Worm (Caenorhabditis elegans) whole organism, late embryonic: ENCODE data around the gene tbx-38.

ENCODE experiments used
- C08G9.2 ChIP-seq: sonication (generic microtip); optimal IDR thresholded peaks from 2 replicates; lab custom pipeline; 2016; ENCODE audit warnings: mild to moderate bottlenecking, missing genetic modification characterization, moderate library complexity, missing compliant biosample characterization
- F13H6.1 ChIP-seq: sonication (generic microtip); optimal IDR thresholded peaks from 2 replicates; lab custom pipeline; 2016; ENCODE audit warnings: missing genetic modification characterization, missing compliant biosample characterization
- K02D7.2 ChIP-seq: sonication (generic microtip); optimal IDR thresholded peaks from 2 replicates; lab custom pipeline; 2017; ENCODE audit warnings: mild to moderate bottlenecking, missing genetic modification characterization, missing compliant biosample characterization
- T23F11.4 ChIP-seq: fragments of 200-800 bp; sonication (Bioruptor generic); optimal IDR thresholded peaks from 2 replicates; lab custom pipeline; 2018; ENCODE audit warnings: mild to moderate bottlenecking, missing genetic modification characterization, missing compliant biosample characterization
- Y22D7AL.16 ChIP-seq: sonication (generic microtip); optimal IDR thresholded peaks from 2 replicates; lab custom pipeline; 2016; ENCODE audit warnings: missing genetic modification characterization, missing compliant biosample characterization
- ama-1 ChIP-seq: fragments of 150-350 bp; optimal IDR thresholded peaks from 2 replicates; lab custom pipeline; 2014
- ceh-14 ChIP-seq: sonication (generic microtip); optimal IDR thresholded peaks from 2 replicates; lab custom pipeline; 2016; ENCODE audit warnings: missing genotype, missing genetic modification characterization, missing compliant biosample characterization
- ceh-2 ChIP-seq: sonication (generic microtip); optimal IDR thresholded peaks from 2 replicates; lab custom pipeline; 2016; ENCODE audit warnings: missing genotype, missing genetic modification characterization, missing compliant biosample characterization
- ceh-22 ChIP-seq: sonication (generic microtip); optimal IDR thresholded peaks from 2 replicates; lab custom pipeline; 2017; ENCODE audit warnings: missing biosample characterization, missing genetic modification characterization
- ceh-24 ChIP-seq: sonication (generic microtip); optimal IDR thresholded peaks from 2 replicates; lab custom pipeline; 2016; ENCODE audit warnings: mild to moderate bottlenecking, missing genetic modification characterization, missing compliant biosample characterization
- ceh-31 ChIP-seq: sonication (generic microtip); optimal IDR thresholded peaks from 2 replicates; lab custom pipeline; 2016; ENCODE audit warnings: missing genetic modification characterization, missing compliant biosample characterization
- ceh-34 ChIP-seq: sonication (generic microtip); optimal IDR thresholded peaks from 2 replicates; lab custom pipeline; 2016; ENCODE audit warnings: mild to moderate bottlenecking, missing genetic modification characterization, missing compliant biosample characterization
- ceh-48 ChIP-seq: sonication (generic microtip); optimal IDR thresholded peaks from 2 replicates; lab custom pipeline; 2016; ENCODE audit warnings: missing genetic modification characterization, inconsistent platforms, missing compliant biosample characterization
- ceh-6 ChIP-seq: fragments of 200-800 bp; sonication (Bioruptor generic); optimal IDR thresholded peaks from 2 replicates; lab custom pipeline; 2018; ENCODE audit warnings: mild to moderate bottlenecking, missing genetic modification characterization, missing compliant biosample characterization
- ceh-9 ChIP-seq: sonication (generic microtip); optimal IDR thresholded peaks from 2 replicates; lab custom pipeline; 2016; ENCODE audit warnings: mild to moderate bottlenecking, missing genetic modification characterization, inconsistent platforms, missing compliant biosample characterization
- dve-1 ChIP-seq: sonication (generic microtip); optimal IDR thresholded peaks from 2 replicates; lab custom pipeline; 2017; ENCODE audit warnings: antibody characterized with exemption, mild to moderate bottlenecking, missing genetic modification characterization, missing compliant biosample characterization
- elt-2 ChIP-seq: sonication (generic microtip); optimal IDR thresholded peaks from 2 replicates; lab custom pipeline; 2016; ENCODE audit warnings: missing genetic modification reagents, missing genetic modification characterization, missing compliant biosample characterization
- elt-4 ChIP-seq: sonication (generic microtip); optimal IDR thresholded peaks from 2 replicates; lab custom pipeline; 2016; ENCODE audit warnings: missing genetic modification characterization, missing compliant biosample characterization
- ets-4 ChIP-seq: sonication (generic microtip); optimal IDR thresholded peaks from 2 replicates; lab custom pipeline; 2016; ENCODE audit warnings: missing genetic modification characterization, missing compliant biosample characterization
- fkh-6 ChIP-seq: sonication (generic microtip); optimal IDR thresholded peaks from 2 replicates; lab custom pipeline; 2016; ENCODE audit warnings: missing genetic modification characterization, missing compliant biosample characterization
- gmeb-2 ChIP-seq: sonication (generic microtip); optimal IDR thresholded peaks from 2 replicates; lab custom pipeline; 2016; ENCODE audit warnings: missing genetic modification characterization, inconsistent platforms, missing compliant biosample characterization
- hlh-30 ChIP-seq: sonication (generic microtip); optimal IDR thresholded peaks from 2 replicates; lab custom pipeline; 2017; ENCODE audit warnings: antibody characterized with exemption, missing genetic modification characterization, missing compliant biosample characterization; ENCODE audit not compliant: insufficient read depth
- lim-6 ChIP-seq: sonication (generic microtip); optimal IDR thresholded peaks from 2 replicates; lab custom pipeline; 2016; ENCODE audit warnings: missing genetic modification characterization, missing compliant biosample characterization
- lin-11 ChIP-seq: fragments of 200-800 bp; sonication (Bioruptor generic); optimal IDR thresholded peaks from 2 replicates; lab custom pipeline; 2018; ENCODE audit warnings: mild to moderate bottlenecking, missing genetic modification characterization, missing compliant biosample characterization
- mec-3 ChIP-seq: sonication (generic microtip); optimal IDR thresholded peaks from 2 replicates; lab custom pipeline; 2016; ENCODE audit warnings: borderline replicate concordance, missing genetic modification characterization, missing compliant biosample characterization
- nfya-1 ChIP-seq: sonication (generic microtip); optimal IDR thresholded peaks from 2 replicates; lab custom pipeline; 2017; ENCODE audit warnings: missing genetic modification characterization, mild to moderate bottlenecking, missing compliant biosample characterization, antibody characterized with exemption, moderate library complexity
- nhr-232 ChIP-seq: sonication (generic microtip); optimal IDR thresholded peaks from 2 replicates; lab custom pipeline; 2016; ENCODE audit warnings: missing genetic modification characterization, missing compliant biosample characterization
- pha-4 ChIP-seq: fragments of 150-350 bp; optimal IDR thresholded peaks from 2 replicates; lab custom pipeline; 2018; ENCODE audit warnings: missing biosample characterization, missing genetic modification reagents, missing genetic modification characterization
- pqm-1 ChIP-seq: sonication (generic microtip); optimal IDR thresholded peaks from 2 replicates; lab custom pipeline; 2016; ENCODE audit warnings: missing genetic modification characterization, missing compliant biosample characterization
- pros-1 ChIP-seq: fragments of 150-350 bp; optimal IDR thresholded peaks from 2 replicates; lab custom pipeline; 2014; ENCODE audit warnings: missing biosample characterization, missing genetic modification reagents, missing genetic modification characterization
- rnt-1 ChIP-seq: sonication (generic microtip); optimal IDR thresholded peaks from 2 replicates; lab custom pipeline; 2016; ENCODE audit warnings: missing genetic modification characterization, missing compliant biosample characterization
- sdc-2 ChIP-seq: sonication (generic microtip); optimal IDR thresholded peaks from 2 replicates; lab custom pipeline; 2016; ENCODE audit warnings: missing genotype, missing genetic modification characterization, missing compliant biosample characterization
- sox-2 ChIP-seq: fragments of 200-800 bp; sonication (Bioruptor generic); IDR thresholded peaks from 2 replicates; pipeline ENCODE4 v1.3.6; 2022; ENCODE audit warnings: missing genetic modification reagents, missing genetic modification characterization, missing compliant biosample characterization
- sox-4 ChIP-seq: sonication (generic microtip); optimal IDR thresholded peaks from 2 replicates; lab custom pipeline; 2017; ENCODE audit warnings: mild to moderate bottlenecking, missing genetic modification characterization, inconsistent platforms, missing compliant biosample characterization
- syd-9 ChIP-seq: sonication (generic microtip); optimal IDR thresholded peaks from 2 replicates; lab custom pipeline; 2016; ENCODE audit warnings: mild to moderate bottlenecking, missing genetic modification characterization, moderate library complexity, missing compliant biosample characterization
- tbx-2 ChIP-seq: sonication (generic microtip); optimal IDR thresholded peaks from 2 replicates; lab custom pipeline; 2016; ENCODE audit warnings: missing genetic modification characterization, missing compliant biosample characterization
- tbx-7 ChIP-seq: sonication (generic microtip); optimal IDR thresholded peaks from 2 replicates; lab custom pipeline; 2016; ENCODE audit warnings: missing genotype, missing genetic modification characterization, missing compliant biosample characterization
- ttx-3 ChIP-seq: sonication (generic microtip); optimal IDR thresholded peaks from 2 replicates; lab custom pipeline; 2016; ENCODE audit warnings: missing genetic modification reagents, missing genetic modification characterization, missing compliant biosample characterization
- unc-42 ChIP-seq: sonication (generic microtip); optimal IDR thresholded peaks from 2 replicates; lab custom pipeline; 2016; ENCODE audit warnings: missing genotype, missing genetic modification characterization, missing compliant biosample characterization
- unc-55 ChIP-seq: sonication (generic microtip); optimal IDR thresholded peaks from 2 replicates; lab custom pipeline; 2017; ENCODE audit warnings: missing biosample characterization, missing genetic modification reagents, missing genetic modification characterization
- unc-86 ChIP-seq: sonication (generic microtip); optimal IDR thresholded peaks from 2 replicates; lab custom pipeline; 2016; ENCODE audit warnings: missing genetic modification characterization, missing compliant biosample characterization
- ztf-16 ChIP-seq: sonication (generic microtip); optimal IDR thresholded peaks from 2 replicates; lab custom pipeline; 2017; ENCODE audit warnings: missing genetic modification characterization, missing compliant biosample characterization

Gene tbx-38

ce11 chrIII:11830522-11831489, 44.9 kb upstream of the tbx-38 start:
- TF ChIP-seq ama-1 (lab: Kevin White, UChicago) (no peak), ceh-14 (tag; lab: Kevin White, UChicago) (no peak), ceh-2 (tag; lab: Kevin White, UChicago) (no peak), sox-2 (no peak), ets-4 (no peak), lin-11 (no peak), tbx-2 (no peak), elt-2 (tag; lab: Kevin White, UChicago) (no peak), mec-3 (tag; lab: Kevin White, UChicago) (no peak), K02D7.2 (tag; lab: Kevin White, UChicago) (no peak)

ce11 chrIII:11829585-11830195, 43.8 kb upstream of the tbx-38 start:
- TF ChIP-seq T23F11.4 (GFP tag; lab: Kevin White, UChicago) = no peak
- no peak for TF ChIP-seq ceh-2 (tag; lab: Kevin White, UChicago)
- peak; percentile 98 for TF ChIP-seq nfya-1 (tag; lab: Kevin White, UChicago)
- TF ChIP-seq nhr-232 (tag; lab: Kevin White, UChicago) = no peak

ce11 chrIII:11829062-11829461, 43.2 kb upstream of the tbx-38 start:
- TF ChIP-seq nfya-1 (tag; lab: Kevin White, UChicago) = peak; percentile 93
- no peak for TF ChIP-seq hlh-30 (tag; lab: Kevin White, UChicago)
- TF ChIP-seq syd-9 (tag; lab: Kevin White, UChicago) = no peak
- no peak for TF ChIP-seq ceh-14 (tag; lab: Kevin White, UChicago)

DNA sequence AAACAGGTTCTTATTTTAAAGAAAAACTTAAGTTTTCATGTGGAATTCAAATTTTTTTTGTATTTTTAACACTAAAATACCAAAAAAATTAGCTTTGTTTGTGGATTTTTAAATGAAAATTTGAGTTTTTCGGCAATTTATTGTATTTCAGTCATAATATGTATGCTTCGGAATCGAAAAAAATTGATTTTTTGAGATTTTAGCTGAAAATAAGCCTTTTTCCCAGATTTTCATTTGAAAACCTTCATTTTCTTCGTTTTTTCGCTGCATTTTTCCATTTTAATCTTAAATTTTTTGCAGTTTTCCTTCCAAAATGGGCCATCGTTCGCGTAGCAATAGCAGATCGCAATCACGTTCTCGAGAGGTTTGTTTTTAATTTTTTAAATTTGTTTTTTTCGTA, 40.3 kb upstream of the tbx-38 start, which contains the start of gene rsp-8:
TSS of gene rsp-8 (plus strand) at position 301 of the 400 bp plus-strand sequence.
- TF ChIP-seq elt-4 (tag; lab: Kevin White, UChicago) (no peak), F13H6.1 (tag; lab: Kevin White, UChicago) (no peak), pha-4 (tag; lab: Kevin White, UChicago) (no peak), ceh-22 (tag; lab: Kevin White, UChicago) (no peak), elt-2 (tag; lab: Kevin White, UChicago) (no peak), ceh-9 (tag; lab: Kevin White, UChicago) (no peak), gmeb-2 (no peak), ceh-6 (no peak), unc-86 (no peak), Y22D7AL.16 (tag; lab: Kevin White, UChicago) (no peak), T23F11.4 (GFP tag; lab: Kevin White, UChicago) (no peak), lin-11 (no peak)

ce11 chrIII:11825654-11826053, 39.8 kb upstream of the tbx-38 start:
- peak; percentile 3 for TF ChIP-seq C08G9.2 (tag; lab: Kevin White, UChicago)
- peak; percentile 30 for TF ChIP-seq dve-1 (tag; lab: Kevin White, UChicago)
- no peak for TF ChIP-seq ceh-24 (tag; lab: Kevin White, UChicago)
- peak; percentile 80 for TF ChIP-seq ceh-31 (tag; lab: Kevin White, UChicago)
- TF ChIP-seq rnt-1 (tag; lab: Kevin White, UChicago) = peak; percentile 48
- peak; percentile 23 for TF ChIP-seq ceh-34 (tag; lab: Kevin White, UChicago)
- peak; percentile 81 for TF ChIP-seq nfya-1 (tag; lab: Kevin White, UChicago)
- TF ChIP-seq sox-4 (tag; lab: Kevin White, UChicago) = no peak
- TF ChIP-seq pqm-1 (tag; lab: Kevin White, UChicago) = no peak
- peak; percentile 39 for TF ChIP-seq tbx-2
- peak; percentile 98 for TF ChIP-seq ceh-48 (tag; lab: Kevin White, UChicago)
- TF ChIP-seq hlh-30 (tag; lab: Kevin White, UChicago) = peak; percentile 83
- TF ChIP-seq ceh-2 (tag; lab: Kevin White, UChicago) = peak; percentile 26
- no peak for TF ChIP-seq fkh-6 (tag; lab: Kevin White, UChicago)
- no peak for TF ChIP-seq tbx-7
- TF ChIP-seq unc-42 (tag; lab: Kevin White, UChicago) = peak; percentile 58
- TF ChIP-seq unc-55 = peak; percentile 40
- no peak for TF ChIP-seq pros-1 (tag; lab: Kevin White, UChicago)
- peak; percentile 34 for TF ChIP-seq ttx-3 (tag; lab: Kevin White, UChicago)
- TF ChIP-seq nhr-232 (tag; lab: Kevin White, UChicago) = no peak
- TF ChIP-seq lim-6 (tag; lab: Kevin White, UChicago) = no peak
- TF ChIP-seq sdc-2 (tag; lab: Kevin White, UChicago) = no peak
- TF ChIP-seq Y22D7AL.16 (tag; lab: Kevin White, UChicago) = no peak
- TF ChIP-seq ztf-16 (tag; lab: Kevin White, UChicago) = no peak
